Fruit fly (Drosophila melanogaster) whole organism, embryonic: ENCODE data around the gene SCCRO4.
A peak's percentile ranks its signal among the peaks of the same experiment; 100 is the strongest.

Experiments used
- ATbp ChIP-seq: fragments of 200-800 bp; sonication (Bioruptor generic); optimal IDR thresholded peaks from 2 replicates; lab custom pipeline; 2017; ENCODE audit warnings: missing biosample characterization, mild to moderate bottlenecking, missing genetic modification characterization, missing genetic modification reagents
- Abd-B ChIP-seq: fragments of 200-800 bp; sonication (Bioruptor generic); optimal IDR thresholded peaks from 2 replicates; lab custom pipeline; 2018; ENCODE audit warnings: missing biosample characterization, mild to moderate bottlenecking, missing genetic modification characterization, moderate library complexity
- B-H2 ChIP-seq: fragments of 200-800 bp; sonication (Bioruptor generic); optimal IDR thresholded peaks from 2 replicates; lab custom pipeline; 2018; ENCODE audit warnings: missing biosample characterization, mild to moderate bottlenecking, missing genetic modification characterization
- BtbVII ChIP-seq: fragments of 200-800 bp; sonication (Bioruptor generic); optimal IDR thresholded peaks from 3 replicates; lab custom pipeline; 2017; ENCODE audit warnings: missing biosample characterization, mild to moderate bottlenecking, missing genetic modification characterization
- CG10565 ChIP-seq: fragments of 200-800 bp; sonication (Bioruptor generic); optimal IDR thresholded peaks from 3 replicates; lab custom pipeline; 2016; ENCODE audit warnings: missing biosample characterization, mild to moderate bottlenecking, missing genetic modification characterization
- CG10654 ChIP-seq: fragments of 200-800 bp; sonication (Bioruptor generic); optimal IDR thresholded peaks from 2 replicates; lab custom pipeline; 2016; ENCODE audit warnings: missing biosample characterization, missing genetic modification characterization
- CG11560 ChIP-seq: fragments of 200-800 bp; sonication (Bioruptor generic); IDR thresholded peaks from 3 replicates; pipeline ENCODE4 v1.3.6; 2022; ENCODE audit warnings: missing biosample characterization, missing genetic modification characterization
- CG12391 ChIP-seq: fragments of 200-800 bp; sonication (Bioruptor generic); optimal IDR thresholded peaks from 3 replicates; lab custom pipeline; 2018; ENCODE audit warnings: missing biosample characterization, mild to moderate bottlenecking, missing genetic modification characterization, moderate library complexity
- CG1603 ChIP-seq: fragments of 200-800 bp; sonication (Bioruptor generic); optimal IDR thresholded peaks from 2 replicates; lab custom pipeline; 2019; ENCODE audit warnings: missing biosample characterization, mild to moderate bottlenecking, missing genetic modification characterization, moderate library complexity
- CG16813 ChIP-seq: fragments of 200-800 bp; sonication (Bioruptor generic); IDR thresholded peaks from 3 replicates; pipeline ENCODE4 v1.3.6; 2022; ENCODE audit warnings: missing biosample characterization, missing genetic modification characterization; ENCODE audit not compliant: partially characterized antibody
- CG2202 ChIP-seq: fragments of 200-800 bp; sonication (Bioruptor generic); optimal IDR thresholded peaks from 2 replicates; lab custom pipeline; 2018; ENCODE audit warnings: missing biosample characterization, mild to moderate bottlenecking, missing genetic modification characterization
- CG30403 ChIP-seq: fragments of 200-800 bp; sonication (Bioruptor generic); optimal IDR thresholded peaks from 3 replicates; lab custom pipeline; 2016; ENCODE audit warnings: missing biosample characterization, missing genetic modification characterization
- CG31441 ChIP-seq: fragments of 200-800 bp; sonication (Bioruptor generic); IDR thresholded peaks from 2 replicates; pipeline ENCODE4 v1.3.6; 2022; ENCODE audit warnings: missing biosample characterization, missing genetic modification characterization
- CG34224 ChIP-seq: fragments of 200-800 bp; sonication (Bioruptor generic); IDR thresholded peaks from 3 replicates; pipeline ENCODE4 v1.3.6; 2022; ENCODE audit warnings: missing biosample characterization, missing genetic modification characterization; ENCODE audit not compliant: partially characterized antibody
- CG3995 ChIP-seq: fragments of 200-800 bp; sonication (Bioruptor generic); optimal IDR thresholded peaks from 3 replicates; lab custom pipeline; 2016; ENCODE audit warnings: missing biosample characterization, missing genetic modification characterization
- CG42726 ChIP-seq: fragments of 200-800 bp; sonication (Bioruptor generic); IDR thresholded peaks from 2 replicates; pipeline ENCODE4 v1.3.6; 2022; ENCODE audit warnings: missing biosample characterization, missing genetic modification characterization; ENCODE audit not compliant: partially characterized antibody
- CG6854 ChIP-seq: fragments of 200-800 bp; sonication (Bioruptor generic); optimal IDR thresholded peaks from 3 replicates; lab custom pipeline; 2017; ENCODE audit warnings: missing biosample characterization, mild to moderate bottlenecking, missing genetic modification characterization
- CG9817 ChIP-seq: fragments of 200-800 bp; sonication (Bioruptor generic); optimal IDR thresholded peaks from 2 replicates; lab custom pipeline; 2018; ENCODE audit warnings: missing biosample characterization, mild to moderate bottlenecking, missing genetic modification characterization, moderate library complexity
- CG9876 ChIP-seq: fragments of 200-800 bp; sonication (Bioruptor generic); optimal IDR thresholded peaks from 2 replicates; lab custom pipeline; 2016; ENCODE audit warnings: missing biosample characterization, missing genetic modification characterization
- Chrac-16 ChIP-seq: fragments of 200-800 bp; sonication (Bioruptor generic); optimal IDR thresholded peaks from 3 replicates; lab custom pipeline; 2016; ENCODE audit warnings: missing biosample characterization, missing genetic modification characterization
- D19B ChIP-seq: fragments of 200-800 bp; sonication (Bioruptor generic); optimal IDR thresholded peaks from 2 replicates; lab custom pipeline; 2017; ENCODE audit warnings: missing biosample characterization, mild to moderate bottlenecking, missing genetic modification characterization
- Dll ChIP-seq: fragments of 200-800 bp; sonication (Bioruptor generic); IDR thresholded peaks from 4 replicates; pipeline ENCODE4 v1.3.6; 2022; ENCODE audit warnings: missing biosample characterization, missing genetic modification characterization; ENCODE audit not compliant: partially characterized antibody
- Dp ChIP-seq: fragments of 200-800 bp; sonication (Bioruptor generic); optimal IDR thresholded peaks from 2 replicates; lab custom pipeline; 2018; ENCODE audit warnings: missing biosample characterization, mild to moderate bottlenecking, missing genetic modification characterization, moderate library complexity
- HmgD ChIP-seq: fragments of 200-800 bp; sonication (Bioruptor generic); optimal IDR thresholded peaks from 3 replicates; lab custom pipeline; 2016; ENCODE audit warnings: missing biosample characterization, missing genetic modification characterization
- Mad ChIP-seq: fragments of 200-800 bp; sonication (Bioruptor generic); optimal IDR thresholded peaks from 2 replicates; lab custom pipeline; 2016; ENCODE audit warnings: missing biosample characterization, missing genetic modification characterization
- Max ChIP-seq: fragments of 200-800 bp; sonication (Bioruptor generic); optimal IDR thresholded peaks from 2 replicates; lab custom pipeline; 2016; ENCODE audit warnings: missing biosample characterization, mild to moderate bottlenecking, missing genetic modification characterization
- Meics ChIP-seq: fragments of 200-800 bp; sonication (Bioruptor generic); optimal IDR thresholded peaks from 2 replicates; lab custom pipeline; 2017; ENCODE audit warnings: missing biosample characterization, mild to moderate bottlenecking, missing genetic modification characterization
- Rx ChIP-seq: fragments of 200-800 bp; sonication (Bioruptor generic); IDR thresholded peaks from 2 replicates; pipeline ENCODE4 v1.3.6; 2022; ENCODE audit warnings: missing biosample characterization, missing genetic modification characterization
- Side ChIP-seq: fragments of 200-800 bp; sonication (Bioruptor generic); optimal IDR thresholded peaks from 2 replicates; lab custom pipeline; 2016; ENCODE audit warnings: missing biosample characterization, missing genetic modification characterization
- ab ChIP-seq: fragments of 200-800 bp; sonication (Bioruptor generic); optimal IDR thresholded peaks from 2 replicates; lab custom pipeline; 2016; ENCODE audit warnings: missing biosample characterization, missing genetic modification characterization
- crc ChIP-seq: fragments of 200-800 bp; sonication (Bioruptor generic); optimal IDR thresholded peaks from 2 replicates; lab custom pipeline; 2016; ENCODE audit warnings: missing biosample characterization, missing genetic modification characterization
- dimm ChIP-seq: fragments of 200-800 bp; sonication (Bioruptor generic); IDR thresholded peaks from 2 replicates; pipeline ENCODE4 v1.3.6; 2022; ENCODE audit warnings: missing biosample characterization, missing genetic modification characterization
- dysf ChIP-seq: fragments of 200-800 bp; sonication (Bioruptor generic); IDR thresholded peaks from 3 replicates; pipeline ENCODE4 v1.3.6; 2022; ENCODE audit warnings: missing biosample characterization, missing genetic modification characterization
- esg ChIP-seq: fragments of 200-800 bp; sonication (Bioruptor generic); conservative IDR thresholded peaks from 2 replicates; pipeline ENCODE4 v1.3.6; 2022; ENCODE audit warnings: missing biosample characterization, missing genetic modification characterization
- exex ChIP-seq: fragments of 200-800 bp; sonication (Bioruptor generic); optimal IDR thresholded peaks from 4 replicates; lab custom pipeline; 2018; ENCODE audit warnings: missing biosample characterization, mild to moderate bottlenecking, missing genetic modification characterization, moderate library complexity
- gro ChIP-seq: fragments of 200-800 bp; sonication (Bioruptor generic); optimal IDR thresholded peaks from 2 replicates; lab custom pipeline; 2016; ENCODE audit warnings: missing biosample characterization, missing genetic modification characterization
- gsb ChIP-seq: fragments of 200-800 bp; sonication (Bioruptor generic); IDR thresholded peaks from 2 replicates; pipeline ENCODE4 v1.3.6; 2022; ENCODE audit warnings: missing biosample characterization, missing genetic modification characterization
- jing ChIP-seq: fragments of 200-800 bp; sonication (Bioruptor generic); optimal IDR thresholded peaks from 2 replicates; lab custom pipeline; 2018; ENCODE audit warnings: missing biosample characterization, mild to moderate bottlenecking, missing genetic modification characterization
- oc ChIP-seq: fragments of 200-800 bp; sonication (Bioruptor generic); optimal IDR thresholded peaks from 2 replicates; lab custom pipeline; 2018; ENCODE audit warnings: missing biosample characterization, mild to moderate bottlenecking, missing genetic modification characterization, moderate library complexity
- pita ChIP-seq: fragments of 200-800 bp; sonication (Bioruptor generic); optimal IDR thresholded peaks from 2 replicates; lab custom pipeline; 2017; ENCODE audit warnings: missing biosample characterization, mild to moderate bottlenecking, missing genetic modification characterization
- pzg ChIP-seq: fragments of 200-800 bp; sonication (Bioruptor generic); optimal IDR thresholded peaks from 3 replicates; lab custom pipeline; 2018; ENCODE audit warnings: missing biosample characterization, mild to moderate bottlenecking, missing genetic modification characterization, moderate library complexity
- scrt ChIP-seq: fragments of 200-800 bp; sonication (Bioruptor generic); optimal IDR thresholded peaks from 2 replicates; lab custom pipeline; 2018; ENCODE audit warnings: missing biosample characterization, mild to moderate bottlenecking, missing genetic modification characterization, moderate library complexity
- slp2 ChIP-seq: fragments of 200-800 bp; sonication (Bioruptor generic); optimal IDR thresholded peaks from 2 replicates; lab custom pipeline; 2016; ENCODE audit warnings: missing biosample characterization, missing genetic modification characterization
- sna ChIP-seq: fragments of 200-800 bp; sonication (Bioruptor generic); IDR thresholded peaks from 2 replicates; pipeline ENCODE4 v1.3.6; 2022; ENCODE audit warnings: missing biosample characterization, missing genetic modification characterization; ENCODE audit not compliant: partially characterized antibody
- sob ChIP-seq: fragments of 200-800 bp; sonication (Bioruptor generic); IDR thresholded peaks from 2 replicates; pipeline ENCODE4 v1.3.6; 2022; ENCODE audit warnings: missing biosample characterization, missing genetic modification characterization
- stc ChIP-seq: fragments of 200-800 bp; sonication (Bioruptor generic); IDR thresholded peaks from 2 replicates; pipeline ENCODE4 v1.3.6; 2022; ENCODE audit warnings: missing biosample characterization, missing genetic modification characterization
- stwl ChIP-seq: fragments of 200-800 bp; sonication (Bioruptor generic); optimal IDR thresholded peaks from 3 replicates; lab custom pipeline; 2018; ENCODE audit warnings: missing biosample characterization, mild to moderate bottlenecking, missing genetic modification characterization, moderate library complexity
- ttk ChIP-seq: fragments of 200-800 bp; sonication (Bioruptor generic); IDR thresholded peaks from 2 replicates; pipeline ENCODE4 v2.1.2; 2022; ENCODE audit warnings: missing biosample characterization, missing genetic modification characterization

The SCCRO4 gene

dm6 chr3L:20309758-20310733, 10.8 kb downstream of the SCCRO4 start (continued):
- TF ChIP-seq CG6854 (no peak), Abd-B (GFP tag; lab: Kevin White, UChicago) (no peak), BtbVII (GFP tag; lab: Kevin White, UChicago) (no peak), dimm (GFP tag; lab: Robert Waterston, UW) (no peak), dysf (GFP tag; lab: Robert Waterston, UW) (peak; percentile 34; the same call in 1 of the 3 replicates), ATbp (no peak), gsb (GFP tag; lab: Robert Waterston, UW) (no peak), esg (no peak), CG42726 (GFP tag; lab: Robert Waterston, UW) (peak; percentile 87), Mad (peak; percentile 66), pita (GFP tag; lab: Kevin White, UChicago) (no peak), CG10565 (GFP tag; lab: Kevin White, UChicago) (no peak), ab (GFP tag; lab: Kevin White, UChicago) (no peak), CG1603 (tag; lab: Kevin White, UChicago) (peak; percentile 89), CG34224 (GFP tag; lab: Robert Waterston, UW) (peak; percentile 85), sob (GFP tag; lab: Robert Waterston, UW) (peak; percentile 81), scrt (no peak), Max (GFP tag; lab: Kevin White, UChicago) (peak; percentile 19), exex (tag; lab: Kevin White, UChicago) (no peak), HmgD (GFP tag; lab: Kevin White, UChicago) (peak; percentile 91), CG11560 (tag; lab: Robert Waterston, UW) (peak; percentile 12; the same call in 1 of the 3 replicates), CG16813 (GFP tag; lab: Robert Waterston, UW) (peak; percentile 87), CG2202 (tag; lab: Kevin White, UChicago) (no peak), CG9876 (GFP tag; lab: Kevin White, UChicago) (peak; percentile 56), CG10654 (GFP tag; lab: Kevin White, UChicago) (peak; percentile 11), stc (no peak), jing (GFP tag; lab: Kevin White, UChicago) (no peak), Chrac-16 (GFP tag; lab: Kevin White, UChicago) (peak; percentile 62), B-H2 (GFP tag; lab: Kevin White, UChicago) (peak; percentile 50), gro (GFP tag; lab: Kevin White, UChicago) (peak; percentile 77), D19B (GFP tag; lab: Kevin White, UChicago) (no peak), CG9817 (tag; lab: Kevin White, UChicago) (no peak), crc (GFP tag; lab: Kevin White, UChicago) (no peak), Side (GFP tag; lab: Kevin White, UChicago) (peak; percentile 40), pzg (GFP tag; lab: Kevin White, UChicago) (peak; percentile 95), Dll (peak; percentile 83), oc (tag; lab: Kevin White, UChicago) (no peak), sna (peak; percentile 73), slp2 (GFP tag; lab: Kevin White, UChicago) (peak; percentile 34), CG31441 (GFP tag; lab: Robert Waterston, UW) (no peak), Meics (GFP tag; lab: Kevin White, UChicago) (peak; percentile 5), CG3995 (GFP tag; lab: Kevin White, UChicago) (peak; percentile 55), stwl (peak; percentile 99), Rx (GFP tag; lab: Robert Waterston, UW) (no peak), CG30403 (GFP tag; lab: Kevin White, UChicago) (peak; percentile 54), ttk (GFP tag; lab: Robert Waterston, UW) (no peak), CG12391 (tag; lab: Kevin White, UChicago) (peak; percentile 44), Dp (GFP tag; lab: Kevin White, UChicago) (peak; percentile 91)
